Fruit fly (Drosophila melanogaster) whole organism, embryonic: ENCODE data around the gene CG33552.

Source experiments
- Ada2b ChIP-seq: fragments of 200-800 bp; sonication (Bioruptor generic); IDR thresholded peaks from 2 replicates; pipeline ENCODE4 v1.3.6; 2022; ENCODE audit warnings: missing biosample characterization, missing genetic modification characterization
- CG1024 ChIP-seq: fragments of 200-800 bp; sonication (Bioruptor generic); IDR thresholded peaks from 2 replicates; pipeline ENCODE4 v1.3.6; 2022; ENCODE audit warnings: missing biosample characterization, missing genetic modification characterization
- CG10431 ChIP-seq: fragments of 200-800 bp; sonication (Bioruptor generic); optimal IDR thresholded peaks from 3 replicates; lab custom pipeline; 2018; ENCODE audit warnings: missing biosample characterization, mild to moderate bottlenecking, missing genetic modification characterization
- CG11398 ChIP-seq: fragments of 200-800 bp; sonication (Bioruptor generic); optimal IDR thresholded peaks from 2 replicates; lab custom pipeline; 2016; ENCODE audit warnings: missing biosample characterization, missing genetic modification characterization
- CG11560 ChIP-seq: fragments of 200-800 bp; sonication (Bioruptor generic); IDR thresholded peaks from 3 replicates; pipeline ENCODE4 v1.3.6; 2022; ENCODE audit warnings: missing biosample characterization, missing genetic modification characterization
- CG11695 ChIP-seq: fragments of 200-800 bp; sonication (Bioruptor generic); IDR thresholded peaks from 3 replicates; pipeline ENCODE4 v1.3.6; 2022; ENCODE audit warnings: missing biosample characterization, missing genetic modification characterization
- CG13775 ChIP-seq: fragments of 200-800 bp; sonication (Bioruptor generic); optimal IDR thresholded peaks from 3 replicates; lab custom pipeline; 2017; ENCODE audit warnings: missing biosample characterization, mild to moderate bottlenecking, missing genetic modification characterization
- CG1603 ChIP-seq: fragments of 200-800 bp; sonication (Bioruptor generic); optimal IDR thresholded peaks from 2 replicates; lab custom pipeline; 2019; ENCODE audit warnings: missing biosample characterization, mild to moderate bottlenecking, missing genetic modification characterization, moderate library complexity
- CG16815 ChIP-seq: fragments of 200-800 bp; sonication (Bioruptor generic); optimal IDR thresholded peaks from 3 replicates; lab custom pipeline; 2017; ENCODE audit warnings: missing biosample characterization, mild to moderate bottlenecking, missing genetic modification characterization
- CG2678 ChIP-seq: fragments of 200-800 bp; sonication (Bioruptor generic); optimal IDR thresholded peaks from 3 replicates; lab custom pipeline; 2019; ENCODE audit warnings: missing biosample characterization, mild to moderate bottlenecking, missing genetic modification characterization, moderate library complexity
- CG3065 ChIP-seq: fragments of 200-800 bp; sonication (Bioruptor generic); optimal IDR thresholded peaks from 2 replicates; lab custom pipeline; 2016; ENCODE audit warnings: missing biosample characterization, missing genetic modification characterization
- CG3281 ChIP-seq: fragments of 200-800 bp; sonication (Bioruptor generic); optimal IDR thresholded peaks from 3 replicates; lab custom pipeline; 2017; ENCODE audit warnings: missing biosample characterization, mild to moderate bottlenecking, missing genetic modification characterization
- CG34224 ChIP-seq: fragments of 200-800 bp; sonication (Bioruptor generic); IDR thresholded peaks from 3 replicates; pipeline ENCODE4 v1.3.6; 2022; ENCODE audit warnings: missing biosample characterization, missing genetic modification characterization; ENCODE audit not compliant: partially characterized antibody
- CG4328 ChIP-seq: fragments of 200-800 bp; sonication (Bioruptor generic); optimal IDR thresholded peaks from 3 replicates; lab custom pipeline; 2017; ENCODE audit warnings: missing biosample characterization, missing genetic modification reagents, missing genetic modification characterization
- CG4730 ChIP-seq: fragments of 200-800 bp; sonication (Bioruptor generic); IDR thresholded peaks from 2 replicates; pipeline ENCODE4 v1.3.6; 2022; ENCODE audit warnings: missing biosample characterization, missing genetic modification characterization
- CG5180 ChIP-seq: fragments of 200-800 bp; sonication (Bioruptor generic); optimal IDR thresholded peaks from 3 replicates; lab custom pipeline; 2017; ENCODE audit warnings: missing biosample characterization, missing genetic modification characterization, mild to moderate bottlenecking, moderate library complexity, missing genetic modification reagents
- CG5245 ChIP-seq: fragments of 200-800 bp; sonication (Bioruptor generic); optimal IDR thresholded peaks from 3 replicates; lab custom pipeline; 2016; ENCODE audit warnings: missing biosample characterization, missing genetic modification characterization
- CG7839 ChIP-seq: fragments of 200-800 bp; sonication (Bioruptor generic); optimal IDR thresholded peaks from 3 replicates; lab custom pipeline; 2018; ENCODE audit warnings: missing biosample characterization, mild to moderate bottlenecking, missing genetic modification characterization, moderate library complexity
- CG8388 ChIP-seq: fragments of 200-800 bp; sonication (Bioruptor generic); optimal IDR thresholded peaks from 2 replicates; lab custom pipeline; 2019; ENCODE audit warnings: missing biosample characterization, mild to moderate bottlenecking, missing genetic modification characterization, moderate library complexity
- CG9876 ChIP-seq: fragments of 200-800 bp; sonication (Bioruptor generic); optimal IDR thresholded peaks from 2 replicates; lab custom pipeline; 2016; ENCODE audit warnings: missing biosample characterization, missing genetic modification characterization
- CoRest ChIP-seq: fragments of 200-800 bp; sonication (Bioruptor generic); optimal IDR thresholded peaks from 3 replicates; lab custom pipeline; 2018; ENCODE audit warnings: missing biosample characterization, mild to moderate bottlenecking, missing genetic modification characterization, moderate library complexity
- CrebB ChIP-seq: fragments of 200-800 bp; sonication (Bioruptor generic); optimal IDR thresholded peaks from 3 replicates; lab custom pipeline; 2018; ENCODE audit warnings: missing biosample characterization, mild to moderate bottlenecking, missing genetic modification characterization
- Dll ChIP-seq: fragments of 200-800 bp; sonication (Bioruptor generic); IDR thresholded peaks from 4 replicates; pipeline ENCODE4 v1.3.6; 2022; ENCODE audit warnings: missing biosample characterization, missing genetic modification characterization; ENCODE audit not compliant: partially characterized antibody
- Doc2 ChIP-seq: fragments of 200-800 bp; sonication (Bioruptor generic); IDR thresholded peaks from 2 replicates; pipeline ENCODE4 v1.3.6; 2022; ENCODE audit warnings: missing biosample characterization, missing genetic modification characterization
- E2f1 ChIP-seq: fragments of 200-800 bp; sonication (Bioruptor generic); IDR thresholded peaks from 2 replicates; pipeline ENCODE4 v1.3.6; 2022; ENCODE audit warnings: missing biosample characterization, missing genetic modification characterization
- HLHmδ ChIP-seq: fragments of 200-800 bp; sonication (Bioruptor generic); optimal IDR thresholded peaks from 2 replicates; lab custom pipeline; 2018; ENCODE audit warnings: missing biosample characterization, mild to moderate bottlenecking, missing genetic modification characterization, moderate library complexity
- Hey ChIP-seq: fragments of 200-800 bp; sonication (Bioruptor generic); optimal IDR thresholded peaks from 3 replicates; lab custom pipeline; 2018; ENCODE audit warnings: missing biosample characterization, mild to moderate bottlenecking, missing genetic modification characterization
- Hr39 ChIP-seq: fragments of >200 bp; optimal IDR thresholded peaks from 2 replicates; lab custom pipeline; 2017
- Jarid2 ChIP-seq: fragments of 200-800 bp; sonication (Bioruptor generic); optimal IDR thresholded peaks from 3 replicates; lab custom pipeline; 2017; ENCODE audit warnings: mild to moderate bottlenecking, missing biosample characterization, missing genetic modification reagents, missing genetic modification characterization
- Lim3 ChIP-seq: fragments of 200-800 bp; sonication (Bioruptor generic); IDR thresholded peaks from 2 replicates; pipeline ENCODE4 v1.3.6; 2022; ENCODE audit warnings: missing biosample characterization, missing genetic modification characterization
- MESR4 ChIP-seq: fragments of 200-800 bp; sonication (Bioruptor generic); optimal IDR thresholded peaks from 2 replicates; lab custom pipeline; 2018; ENCODE audit warnings: missing biosample characterization, mild to moderate bottlenecking, missing genetic modification characterization, moderate library complexity
- MTF-1 ChIP-seq: fragments of 200-800 bp; sonication (Bioruptor generic); optimal IDR thresholded peaks from 2 replicates; lab custom pipeline; 2018; ENCODE audit warnings: missing biosample characterization, mild to moderate bottlenecking, missing genetic modification characterization, borderline replicate concordance
- Med ChIP-seq: fragments of 200-800 bp; sonication (Bioruptor generic); peaks from one replicate; lab custom pipeline; 2016; ENCODE audit warnings: missing biosample characterization, missing genetic modification characterization, mild to moderate bottlenecking, inconsistent platforms, moderate library complexity
- NFAT ChIP-seq: fragments of 200-800 bp; sonication (Bioruptor generic); IDR thresholded peaks from 2 replicates; pipeline ENCODE4 v1.3.6; 2022; ENCODE audit warnings: missing biosample characterization, missing genetic modification characterization
- Nf-YB ChIP-seq: fragments of 200-800 bp; sonication (Bioruptor generic); optimal IDR thresholded peaks from 3 replicates; lab custom pipeline; 2019; ENCODE audit warnings: missing biosample characterization, mild to moderate bottlenecking, missing genetic modification characterization, moderate library complexity
- ara ChIP-seq: fragments of 200-800 bp; sonication (Bioruptor generic); IDR thresholded peaks from 2 replicates; pipeline ENCODE4 v1.3.6; 2022; ENCODE audit warnings: missing biosample characterization, missing genetic modification characterization
- ci ChIP-seq: fragments of 200-800 bp; sonication (Bioruptor generic); IDR thresholded peaks from 3 replicates; pipeline ENCODE4 v1.3.6; 2022; ENCODE audit warnings: missing biosample characterization, missing genetic modification characterization
- en ChIP-seq: fragments of 200-800 bp; sonication (Bioruptor generic); optimal IDR thresholded peaks from 2 replicates; lab custom pipeline; 2016; ENCODE audit warnings: missing biosample characterization, missing genetic modification characterization
- esg ChIP-seq: fragments of 200-800 bp; sonication (Bioruptor generic); conservative IDR thresholded peaks from 2 replicates; pipeline ENCODE4 v1.3.6; 2022; ENCODE audit warnings: missing biosample characterization, missing genetic modification characterization
- eyg ChIP-seq: fragments of 200-800 bp; sonication (Bioruptor generic); optimal IDR thresholded peaks from 3 replicates; lab custom pipeline; 2016; ENCODE audit warnings: missing biosample characterization, missing genetic modification characterization
- h ChIP-seq: fragments of >200 bp; optimal IDR thresholded peaks from 2 replicates; lab custom pipeline; 2017
- ham ChIP-seq: fragments of 200-800 bp; sonication (Bioruptor generic); IDR thresholded peaks from 2 replicates; pipeline ENCODE4 v1.3.6; 2022; ENCODE audit warnings: missing biosample characterization, missing genetic modification characterization
- nerfin-2 ChIP-seq: fragments of 200-800 bp; sonication (Bioruptor generic); IDR thresholded peaks from 2 replicates; pipeline ENCODE4 v1.3.6; 2022; ENCODE audit warnings: missing biosample characterization, missing genetic modification characterization; ENCODE audit not compliant: partially characterized antibody
- pros ChIP-seq: fragments of 200-800 bp; sonication (Bioruptor generic); optimal IDR thresholded peaks from 3 replicates; lab custom pipeline; 2019; ENCODE audit warnings: missing biosample characterization, mild to moderate bottlenecking, missing genetic modification characterization, moderate library complexity
- scrt ChIP-seq: fragments of 200-800 bp; sonication (Bioruptor generic); optimal IDR thresholded peaks from 2 replicates; lab custom pipeline; 2018; ENCODE audit warnings: missing biosample characterization, mild to moderate bottlenecking, missing genetic modification characterization, moderate library complexity
- shn ChIP-seq: fragments of 200-800 bp; sonication (Bioruptor generic); optimal IDR thresholded peaks from 3 replicates; lab custom pipeline; 2016; ENCODE audit warnings: missing biosample characterization, missing genetic modification characterization
- unpg ChIP-seq: fragments of 200-800 bp; sonication (Bioruptor generic); optimal IDR thresholded peaks from 3 replicates; lab custom pipeline; 2018; ENCODE audit warnings: missing biosample characterization, mild to moderate bottlenecking, missing genetic modification characterization, moderate library complexity
- zfh1 ChIP-seq: fragments of 200-800 bp; sonication (Bioruptor generic); IDR thresholded peaks from 3 replicates; pipeline ENCODE4 v1.3.6; 2022; ENCODE audit warnings: missing biosample characterization, missing genetic modification characterization
- zfh2 ChIP-seq: fragments of 200-800 bp; sonication (Bioruptor generic); optimal IDR thresholded peaks from 2 replicates; lab custom pipeline; 2016; ENCODE audit warnings: missing biosample characterization, missing genetic modification characterization

CG33552 gene

dm6 chr2L:16720707-16721700, 38.7 kb downstream of the CG33552 start (continued):
- TF ChIP-seq CG11398 (GFP tag; lab: Kevin White, UChicago) = peak; percentile 40
- no peak for TF ChIP-seq CG10431 (GFP tag; lab: Kevin White, UChicago)
- peak; percentile 67 for TF ChIP-seq shn (GFP tag; lab: Kevin White, UChicago)
- TF ChIP-seq CG34224 (GFP tag; lab: Robert Waterston, UW) = no peak
- TF ChIP-seq Doc2 (GFP tag; lab: Robert Waterston, UW) = no peak; the same call in 1 of the 2 replicates
- no peak for TF ChIP-seq h (lab: Kevin White, UChicago)
- peak; percentile 16 for TF ChIP-seq eyg
- TF ChIP-seq Dll (GFP tag; lab: Robert Waterston, UW) = no peak
- TF ChIP-seq CG7839 (tag; lab: Kevin White, UChicago) = peak; percentile 94
- peak; percentile 93 for TF ChIP-seq CoRest
- TF ChIP-seq CG3281 (GFP tag; lab: Kevin White, UChicago) = peak; percentile 88
- TF ChIP-seq pros = no peak
- peak; percentile 82 for TF ChIP-seq CG5180 (GFP tag; lab: Kevin White, UChicago)
- peak; percentile 78 for TF ChIP-seq CG3065 (GFP tag; lab: Kevin White, UChicago)
- peak; percentile 60 for TF ChIP-seq Nf-YB (GFP tag; lab: Kevin White, UChicago)
- TF ChIP-seq zfh2 (GFP tag; lab: Kevin White, UChicago) = peak; percentile 39
- peak; percentile 97 for TF ChIP-seq ci (GFP tag; lab: Robert Waterston, UW)
- peak; percentile 87 for TF ChIP-seq Ada2b (GFP tag; lab: Robert Waterston, UW)
- peak; percentile 57 for TF ChIP-seq CrebB (tag; lab: Kevin White, UChicago)
- no peak for TF ChIP-seq Hey (tag; lab: Kevin White, UChicago)
- no peak for TF ChIP-seq MESR4 (GFP tag; lab: Kevin White, UChicago)
- TF ChIP-seq scrt (GFP tag; lab: Kevin White, UChicago) = peak; percentile 84
- TF ChIP-seq Lim3 = peak; percentile 72
- no peak for TF ChIP-seq HLHmδ (GFP tag; lab: Kevin White, UChicago)
- TF ChIP-seq CG16815 (GFP tag; lab: Kevin White, UChicago) = peak; percentile 51
- TF ChIP-seq CG13775 (GFP tag; lab: Kevin White, UChicago) = peak; percentile 77
- TF ChIP-seq CG11695 (GFP tag; lab: Robert Waterston, UW) = peak; percentile 94
- peak; percentile 95 for TF ChIP-seq E2f1
- no peak; the same call in 1 of the 2 replicates for TF ChIP-seq ham (GFP tag; lab: Robert Waterston, UW)
- peak; percentile 80 for TF ChIP-seq MTF-1 (GFP tag; lab: Kevin White, UChicago)
- no peak for TF ChIP-seq CG9876
- TF ChIP-seq CG2678 (tag; lab: Kevin White, UChicago) = peak; percentile 95
- peak; percentile 69 for TF ChIP-seq CG1603 (tag; lab: Kevin White, UChicago)
- peak; percentile 94 for TF ChIP-seq CG4730 (GFP tag; lab: Robert Waterston, UW)
- peak; percentile 97 for TF ChIP-seq zfh1 (GFP tag; lab: Robert Waterston, UW)
- TF ChIP-seq CG8388 (GFP tag; lab: Kevin White, UChicago) = peak; percentile 94
- peak; percentile 95 for TF ChIP-seq Med
- TF ChIP-seq CG5245 (GFP tag; lab: Kevin White, UChicago) = peak; percentile 91
- peak; percentile 79 for TF ChIP-seq Jarid2 (GFP tag; lab: Kevin White, UChicago)
- TF ChIP-seq unpg (GFP tag; lab: Kevin White, UChicago) = peak; percentile 88
- TF ChIP-seq nerfin-2 (GFP tag; lab: Robert Waterston, UW) = no peak
- TF ChIP-seq ara (GFP tag; lab: Robert Waterston, UW) = peak; percentile 96
- peak; percentile 95 for TF ChIP-seq esg (GFP tag; lab: Robert Waterston, UW)
- TF ChIP-seq Hr39 (lab: Kevin White, UChicago) = no peak
- TF ChIP-seq CG1024 (GFP tag; lab: Robert Waterston, UW) = peak; percentile 83
- TF ChIP-seq CG11560 (tag; lab: Robert Waterston, UW) = peak; percentile 76; the same call in 2 of the 3 replicates
- TF ChIP-seq NFAT (GFP tag; lab: Robert Waterston, UW) = peak; percentile 86
- peak; percentile 77 for TF ChIP-seq CG4328 (GFP tag; lab: Kevin White, UChicago)
- TF ChIP-seq en = peak; percentile 55
